Fruit fly (Drosophila melanogaster): Measurements from ENCODE around the gene CG13896.

DNA sequence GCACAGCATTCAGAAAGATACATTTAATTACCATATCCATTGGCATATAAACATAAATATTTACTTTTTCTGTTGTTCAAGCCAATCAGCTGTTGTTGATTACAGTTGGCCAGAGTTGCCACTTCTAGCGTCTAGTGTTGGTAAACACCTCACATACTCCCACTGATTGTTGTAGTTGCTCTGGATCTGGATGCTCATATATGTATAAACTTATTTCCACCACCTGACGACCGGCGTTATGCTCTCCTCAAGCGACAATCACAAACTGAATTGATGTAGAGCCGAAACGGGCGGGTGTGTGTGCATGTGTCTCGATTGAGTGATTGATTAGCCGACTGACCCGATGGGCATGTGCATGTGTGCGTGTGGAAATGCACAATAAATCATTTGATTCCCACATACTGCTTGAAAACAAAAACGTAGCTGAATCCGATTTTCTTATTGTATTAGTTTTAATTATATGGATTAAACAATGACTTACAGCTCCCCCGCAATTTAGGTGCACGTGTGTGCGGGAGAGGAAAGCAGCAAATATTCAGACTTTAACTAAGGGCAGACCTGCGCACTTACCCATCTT lies 29.8 kb downstream of the CG13896 start:
- TF ChIP-seq ttk (optimal IDR thresholded peaks at IDR 0.05) = no peak
- no peak for TF ChIP-seq psq (optimal IDR thresholded peaks at IDR 0.05)
- no peak for TF ChIP-seq insv (optimal IDR thresholded peaks at IDR 0.05)
- no peak for TF ChIP-seq Sin3A (optimal IDR thresholded peaks at IDR 0.05)
- no peak for TF ChIP-seq h (optimal IDR thresholded peaks at IDR 0.05)
